Worm (Caenorhabditis elegans) whole organism, L4/young adult: ENCODE measurements around the gene C43F9.11.

Source experiments
- W03F9.2 ChIP-seq: fragments of 150-350 bp; optimal IDR thresholded peaks from 2 replicates; lab custom pipeline; 2014; ENCODE audit warnings: missing biosample characterization, missing genetic modification characterization
- dao-5 ChIP-seq: sonication (generic microtip); optimal IDR thresholded peaks from 2 replicates; lab custom pipeline; 2016; ENCODE audit warnings: missing genotype, missing genetic modification characterization, moderate library complexity, missing compliant biosample characterization
- him-1 ChIP-seq: sonication (generic microtip); optimal IDR thresholded peaks from 2 replicates; lab custom pipeline; 2016; ENCODE audit warnings: missing genotype, missing genetic modification reagents, missing genetic modification characterization, missing compliant biosample characterization

- no peak for TF ChIP-seq dao-5
- TF ChIP-seq him-1 = no peak
- no peak for TF ChIP-seq W03F9.2 (tag; lab: Kevin White, UChicago)
These were observed 25.6 kb upstream of the C43F9.11 start for ce11 chrIV:10571020-10571419.
